Worm (Caenorhabditis elegans) whole organism, L2 larva: ENCODE measurements around the gene R12B2.7.

ENCODE experiments used
- ZK546.5 ChIP-seq: sonication (generic microtip); optimal IDR thresholded peaks from 2 replicates; lab custom pipeline; 2017; ENCODE audit warnings: missing biosample characterization, missing genetic modification characterization
- ceh-16 ChIP-seq: fragments of 150-350 bp; optimal IDR thresholded peaks from 2 replicates; lab custom pipeline; 2014; ENCODE audit warnings: missing biosample characterization, missing genetic modification characterization
- egl-27 ChIP-seq: sonication (generic microtip); optimal IDR thresholded peaks from 3 replicates; lab custom pipeline; 2017; ENCODE audit warnings: missing biosample characterization, missing genetic modification reagents, missing genetic modification characterization
- elt-3 ChIP-seq: sonication (generic microtip); optimal IDR thresholded peaks from 2 replicates; lab custom pipeline; 2017; ENCODE audit warnings: missing biosample characterization, missing genetic modification characterization
- gmeb-1 ChIP-seq: fragments of 150-350 bp; optimal IDR thresholded peaks from 2 replicates; lab custom pipeline; 2014; ENCODE audit warnings: missing biosample characterization, missing genetic modification characterization
- lin-13 ChIP-seq: fragments of 150-350 bp; optimal IDR thresholded peaks from 2 replicates; lab custom pipeline; 2014; ENCODE audit warnings: missing biosample characterization, missing genetic modification reagents, missing genetic modification characterization
- lin-39 ChIP-seq: fragments of 150-350 bp; optimal IDR thresholded peaks from 2 replicates; lab custom pipeline; 2014; ENCODE audit warnings: missing biosample characterization, missing genetic modification reagents, missing genetic modification characterization
- lsy-2 ChIP-seq, 2 experiments: fragments of 150-350 bp in 1 of 2; sonication (generic microtip) in 1 of 2; optimal IDR thresholded peaks; 2 replicates each; lab custom pipeline; 2014 to 2017; ENCODE audit warnings: missing biosample characterization in 2 of 2, missing genetic modification characterization in 2 of 2
- mab-5 ChIP-seq: fragments of 150-350 bp; optimal IDR thresholded peaks from 2 replicates; lab custom pipeline; 2014; ENCODE audit warnings: missing biosample characterization, missing genetic modification characterization
- nhr-12 ChIP-seq: fragments of 150-350 bp; optimal IDR thresholded peaks from 2 replicates; lab custom pipeline; 2014; ENCODE audit warnings: missing biosample characterization, missing genetic modification characterization
- snpc-4 ChIP-seq: fragments of 150-350 bp; optimal IDR thresholded peaks from 2 replicates; lab custom pipeline; 2014; ENCODE audit warnings: missing biosample characterization, missing genetic modification characterization
- unc-62 ChIP-seq: fragments of 150-350 bp; optimal IDR thresholded peaks from 2 replicates; lab custom pipeline; 2014; ENCODE audit warnings: missing biosample characterization, missing genetic modification reagents, missing genetic modification characterization
- zag-1 ChIP-seq: fragments of 150-350 bp; optimal IDR thresholded peaks from 2 replicates; lab custom pipeline; 2014; ENCODE audit warnings: missing biosample characterization, missing genetic modification characterization

DNA sequence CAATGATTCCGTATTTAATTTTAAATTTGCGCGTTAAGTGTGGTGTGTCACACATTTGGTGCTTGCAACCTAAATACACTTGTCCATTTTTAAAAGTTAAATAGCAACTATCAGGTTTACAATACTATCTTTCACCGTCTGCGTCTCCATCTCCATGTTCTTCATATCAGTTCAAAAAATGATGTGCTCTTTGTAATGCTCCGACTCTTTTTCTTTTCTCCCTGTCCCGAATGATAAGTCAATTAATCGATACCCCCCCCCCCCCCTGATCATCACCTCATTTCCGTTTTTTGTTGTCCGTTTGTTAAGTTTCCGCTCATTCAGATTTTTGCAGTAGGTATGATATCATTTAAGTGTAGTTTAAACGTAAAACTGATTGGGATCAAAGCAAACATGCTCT is 747 bp upstream of the R12B2.7 start:
- TF ChIP-seq lin-39 (tag; lab: Kevin White, UChicago), result no peak
- TF ChIP-seq egl-27 (tag; lab: Kevin White, UChicago), result no peak
- TF ChIP-seq lin-13 (GFP tag; lab: Kevin White, UChicago), result no peak
- TF ChIP-seq gmeb-1 (tag; lab: Kevin White, UChicago), result no peak
- no peak for TF ChIP-seq nhr-12 (tag; lab: Kevin White, UChicago)
- no peak for TF ChIP-seq unc-62 (GFP tag; lab: Kevin White, UChicago)
- TF ChIP-seq mab-5 (tag; lab: Kevin White, UChicago), result no peak
- no peak for TF ChIP-seq lsy-2 (tag; optimal IDR thresholded peaks at IDR 0.05; lab: Kevin White, UChicago)
- TF ChIP-seq ceh-16 (tag; lab: Kevin White, UChicago), result no peak
- TF ChIP-seq snpc-4 (tag; lab: Kevin White, UChicago), result no peak
- no peak for TF ChIP-seq elt-3
- no peak for TF ChIP-seq ZK546.5
- no peak for TF ChIP-seq zag-1 (tag; lab: Kevin White, UChicago)
